Worm (Caenorhabditis elegans) whole organism, early embryonic: ENCODE results near the gene gpd-4.

Experiments used
- B0310.2 ChIP-seq: sonication (generic microtip); optimal IDR thresholded peaks from 2 replicates; lab custom pipeline; 2016; ENCODE audit warnings: mild to moderate bottlenecking, missing genetic modification characterization, missing compliant biosample characterization
- F13C5.2 ChIP-seq: sonication (generic microtip); optimal IDR thresholded peaks from 2 replicates; lab custom pipeline; 2017; ENCODE audit warnings: mild to moderate bottlenecking, missing genetic modification characterization, inconsistent platforms, missing compliant biosample characterization
- aly-1 ChIP-seq: sonication (generic microtip); optimal IDR thresholded peaks from 2 replicates; lab custom pipeline; 2016; ENCODE audit warnings: missing genetic modification characterization, missing compliant biosample characterization
- ama-1 ChIP-seq: fragments of 150-350 bp; optimal IDR thresholded peaks from 2 replicates; lab custom pipeline; 2014
- ceh-13 ChIP-seq: fragments of 200-800 bp; sonication (Bioruptor generic); optimal IDR thresholded peaks from 2 replicates; lab custom pipeline; 2018; ENCODE audit warnings: mild to moderate bottlenecking, missing genetic modification characterization, missing compliant biosample characterization
- ceh-36 ChIP-seq: sonication (generic microtip); optimal IDR thresholded peaks from 2 replicates; lab custom pipeline; 2016; ENCODE audit warnings: missing genetic modification characterization, inconsistent platforms, missing compliant biosample characterization
- ets-7 ChIP-seq: sonication (generic microtip); optimal IDR thresholded peaks from 2 replicates; lab custom pipeline; 2016; ENCODE audit warnings: missing genotype, missing genetic modification characterization, missing compliant biosample characterization
- flt-1 ChIP-seq: fragments of 200-800 bp; sonication (Bioruptor generic); IDR thresholded peaks from 2 replicates; pipeline ENCODE4 v1.3.6; 2022; ENCODE audit warnings: missing genetic modification characterization, missing compliant biosample characterization
- hmbx-1 ChIP-seq: sonication (generic microtip); optimal IDR thresholded peaks from 2 replicates; lab custom pipeline; 2016; ENCODE audit warnings: mild to moderate bottlenecking, missing genetic modification characterization, missing compliant biosample characterization
- hmg-4 ChIP-seq: fragments of 200-800 bp; sonication (Bioruptor generic); optimal IDR thresholded peaks from 2 replicates; lab custom pipeline; 2018; ENCODE audit warnings: mild to moderate bottlenecking, missing genetic modification characterization, missing compliant biosample characterization
- hnd-1 ChIP-seq: sonication (generic microtip); optimal IDR thresholded peaks from 2 replicates; lab custom pipeline; 2016; ENCODE audit warnings: missing genetic modification characterization, missing compliant biosample characterization
- pes-1 ChIP-seq: fragments of 200-800 bp; sonication (Bioruptor generic); IDR thresholded peaks from 2 replicates; pipeline ENCODE4 v1.3.6; 2022; ENCODE audit warnings: missing genetic modification reagents, missing genetic modification characterization, missing compliant biosample characterization
- scrt-1 ChIP-seq: fragments of 200-800 bp; sonication (Bioruptor generic); IDR thresholded peaks from 2 replicates; pipeline ENCODE4 v1.3.6; 2022; ENCODE audit warnings: missing genetic modification characterization, missing compliant biosample characterization
- sea-1 ChIP-seq: fragments of 200-800 bp; sonication (Bioruptor generic); conservative IDR thresholded peaks from 2 replicates; pipeline ENCODE4 v1.3.6; 2022; ENCODE audit warnings: missing genetic modification characterization, missing compliant biosample characterization
- tbx-11 ChIP-seq: fragments of 200-800 bp; sonication (Bioruptor generic); IDR thresholded peaks from 2 replicates; pipeline ENCODE4 v1.3.6; 2022; ENCODE audit warnings: missing genetic modification characterization, missing compliant biosample characterization
- tbx-37 ChIP-seq: fragments of 200-800 bp; sonication (Bioruptor generic); conservative IDR thresholded peaks from 2 replicates; pipeline ENCODE4 v1.3.6; 2022; ENCODE audit warnings: missing genetic modification reagents, missing genetic modification characterization, missing compliant biosample characterization
- tra-4 ChIP-seq: sonication (generic microtip); optimal IDR thresholded peaks from 2 replicates; lab custom pipeline; 2017; ENCODE audit warnings: missing genetic modification characterization, missing compliant biosample characterization

Gene gpd-4

ce11 chrII:10187808-10188207, 16.7 kb downstream of the gpd-4 start, which contains the start of gene srd-2:
Gene srd-2 (minus strand): TSS chrII:10187908.
- TF ChIP-seq sea-1 (GFP tag; lab: Robert Waterston, UW), result no peak
- no peak for TF ChIP-seq ceh-13 (GFP tag; lab: Kevin White, UChicago)
- TF ChIP-seq ama-1 (lab: Kevin White, UChicago), result no peak
- TF ChIP-seq flt-1 (GFP tag; lab: Robert Waterston, UW), result no peak
- no peak for TF ChIP-seq tbx-11 (GFP tag; lab: Robert Waterston, UW)
- no peak for TF ChIP-seq ets-7 (tag; lab: Kevin White, UChicago)
- TF ChIP-seq aly-1, result no peak
- no peak for TF ChIP-seq scrt-1
- TF ChIP-seq hmbx-1 (tag; lab: Kevin White, UChicago), result no peak
- no peak for TF ChIP-seq B0310.2 (tag; lab: Kevin White, UChicago)
- TF ChIP-seq F13C5.2 (tag; lab: Kevin White, UChicago), result no peak
- TF ChIP-seq tra-4, result no peak
- no peak for TF ChIP-seq ceh-36 (tag; lab: Kevin White, UChicago)
- no peak for TF ChIP-seq hmg-4 (GFP tag; lab: Kevin White, UChicago)
- TF ChIP-seq pes-1 (GFP tag; lab: Robert Waterston, UW), result no peak
- no peak for TF ChIP-seq tbx-37 (GFP tag; lab: Robert Waterston, UW)
- no peak for TF ChIP-seq hnd-1 (tag; lab: Kevin White, UChicago)

- TF ChIP-seq B0310.2 (tag; lab: Kevin White, UChicago) (no peak), flt-1 (GFP tag; lab: Robert Waterston, UW) (no peak), F13C5.2 (tag; lab: Kevin White, UChicago) (no peak), ceh-36 (tag; lab: Kevin White, UChicago) (no peak), aly-1 (no peak), hmbx-1 (tag; lab: Kevin White, UChicago) (no peak), hmg-4 (GFP tag; lab: Kevin White, UChicago) (no peak), ceh-13 (GFP tag; lab: Kevin White, UChicago) (no peak), ama-1 (lab: Kevin White, UChicago) (no peak), tra-4 (no peak), pes-1 (GFP tag; lab: Robert Waterston, UW) (no peak), scrt-1 (no peak), tbx-37 (GFP tag; lab: Robert Waterston, UW) (no peak), ets-7 (tag; lab: Kevin White, UChicago) (no peak), hnd-1 (tag; lab: Kevin White, UChicago) (no peak), tbx-11 (GFP tag; lab: Robert Waterston, UW) (no peak), sea-1 (GFP tag; lab: Robert Waterston, UW) (no peak)
These were observed 18.3 kb downstream of the gpd-4 start, which contains the start of gene cdc-25.4 for ce11 chrII:10189369-10189768. Gene cdc-25.4 (minus strand): TSS chrII:10189469.

ce11 chrII:10192207-10192606, 21.1 kb downstream of the gpd-4 start, which contains the start of gene R05H5.7:
Gene R05H5.7 (plus strand): TSS chrII:10192507.
- TF ChIP-seq tbx-37 (GFP tag; lab: Robert Waterston, UW) (no peak), B0310.2 (tag; lab: Kevin White, UChicago) (no peak), ceh-36 (tag; lab: Kevin White, UChicago) (no peak), ceh-13 (GFP tag; lab: Kevin White, UChicago) (no peak), hnd-1 (tag; lab: Kevin White, UChicago) (no peak), hmbx-1 (tag; lab: Kevin White, UChicago) (no peak), sea-1 (GFP tag; lab: Robert Waterston, UW) (no peak), flt-1 (GFP tag; lab: Robert Waterston, UW) (no peak), aly-1 (no peak), pes-1 (GFP tag; lab: Robert Waterston, UW) (no peak), ama-1 (lab: Kevin White, UChicago) (no peak), hmg-4 (GFP tag; lab: Kevin White, UChicago) (no peak)

ce11 chrII:10194605-10195004, 23.5 kb downstream of the gpd-4 start, which contains the start of gene srb-6:
Gene srb-6 (plus strand): TSS chrII:10194905.
- no peak for TF ChIP-seq flt-1 (GFP tag; lab: Robert Waterston, UW)
- no peak for TF ChIP-seq ets-7 (tag; lab: Kevin White, UChicago)
- TF ChIP-seq sea-1 (GFP tag; lab: Robert Waterston, UW), result no peak
- TF ChIP-seq B0310.2 (tag; lab: Kevin White, UChicago), result no peak
- no peak for TF ChIP-seq aly-1
- no peak for TF ChIP-seq hnd-1 (tag; lab: Kevin White, UChicago)
- no peak for TF ChIP-seq ceh-13 (GFP tag; lab: Kevin White, UChicago)
- no peak for TF ChIP-seq tbx-37 (GFP tag; lab: Robert Waterston, UW)
- no peak for TF ChIP-seq ceh-36 (tag; lab: Kevin White, UChicago)

- TF ChIP-seq B0310.2 (tag; lab: Kevin White, UChicago), result no peak
- TF ChIP-seq tbx-37 (GFP tag; lab: Robert Waterston, UW), result no peak
- no peak for TF ChIP-seq hmg-4 (GFP tag; lab: Kevin White, UChicago)
- TF ChIP-seq ceh-36 (tag; lab: Kevin White, UChicago), result no peak
- TF ChIP-seq tbx-11 (GFP tag; lab: Robert Waterston, UW), result no peak
- no peak for TF ChIP-seq sea-1 (GFP tag; lab: Robert Waterston, UW)
- TF ChIP-seq ets-7 (tag; lab: Kevin White, UChicago), result no peak
- TF ChIP-seq hnd-1 (tag; lab: Kevin White, UChicago), result no peak
- TF ChIP-seq aly-1, result no peak
- no peak for TF ChIP-seq flt-1 (GFP tag; lab: Robert Waterston, UW)
- no peak for TF ChIP-seq ama-1 (lab: Kevin White, UChicago)
- no peak for TF ChIP-seq ceh-13 (GFP tag; lab: Kevin White, UChicago)
- TF ChIP-seq pes-1 (GFP tag; lab: Robert Waterston, UW), result no peak
- no peak for TF ChIP-seq scrt-1
- no peak for TF ChIP-seq tra-4
- no peak for TF ChIP-seq hmbx-1 (tag; lab: Kevin White, UChicago)
- no peak for TF ChIP-seq F13C5.2 (tag; lab: Kevin White, UChicago)
These were observed 26.1 kb downstream of the gpd-4 start, which contains the start of gene R05H5.3 for ce11 chrII:10197091-10197675. Gene R05H5.3 (plus strand): TSS chrII:10197625.

- TF ChIP-seq ama-1 (lab: Kevin White, UChicago), result no peak
- no peak for TF ChIP-seq flt-1 (GFP tag; lab: Robert Waterston, UW)
- no peak for TF ChIP-seq ceh-36 (tag; lab: Kevin White, UChicago)
- TF ChIP-seq B0310.2 (tag; lab: Kevin White, UChicago), result no peak
- no peak for TF ChIP-seq tbx-11 (GFP tag; lab: Robert Waterston, UW)
- no peak for TF ChIP-seq pes-1 (GFP tag; lab: Robert Waterston, UW)
- no peak for TF ChIP-seq sea-1 (GFP tag; lab: Robert Waterston, UW)
- TF ChIP-seq ets-7 (tag; lab: Kevin White, UChicago), result no peak
- no peak for TF ChIP-seq hmbx-1 (tag; lab: Kevin White, UChicago)
- no peak for TF ChIP-seq scrt-1
These were observed 27.4 kb downstream of the gpd-4 start for ce11 chrII:10198486-10198885.
